Worm (Caenorhabditis elegans) whole organism, L4 larva: Measurements from ENCODE around the gene C16C8.10.
"Not testable (repeated sequence)": the region's sequence is repeated elsewhere in the genome, so short reads cannot be mapped to it uniquely, and the experiment has no call there.

Source experiments
- F44E2.7 ChIP-seq: fragments of 200-800 bp; sonication (Bioruptor generic); IDR thresholded peaks from 2 replicates; pipeline ENCODE4 v2.1.2; 2022; ENCODE audit warnings: missing genetic modification characterization, missing compliant biosample characterization
- Y105C5A.15 ChIP-seq: fragments of 200-800 bp; sonication (Bioruptor generic); IDR thresholded peaks from 2 replicates; pipeline ENCODE4 v1.3.6; 2022; ENCODE audit warnings: missing genetic modification characterization, missing compliant biosample characterization
- Y75B8A.6 ChIP-seq: fragments of 200-800 bp; sonication (Bioruptor generic); IDR thresholded peaks from 2 replicates; pipeline ENCODE4 v1.3.6; 2022; ENCODE audit warnings: missing genetic modification reagents, missing genetic modification characterization, missing compliant biosample characterization
- aly-2 ChIP-seq: sonication (generic microtip); optimal IDR thresholded peaks from 2 replicates; lab custom pipeline; 2018; ENCODE audit warnings: missing biosample characterization, missing genetic modification characterization
- arid-1 ChIP-seq: fragments of 200-800 bp; sonication (Bioruptor generic); conservative IDR thresholded peaks from 2 replicates; pipeline ENCODE4 v1.3.6; 2022; ENCODE audit warnings: missing genetic modification reagents, missing genetic modification characterization, missing compliant biosample characterization
- attf-4 ChIP-seq: sonication (generic microtip); optimal IDR thresholded peaks from 3 replicates; lab custom pipeline; 2017; ENCODE audit warnings: missing biosample characterization, missing genetic modification characterization
- ceh-28 ChIP-seq: fragments of 150-350 bp; optimal IDR thresholded peaks from 2 replicates; lab custom pipeline; 2014; ENCODE audit warnings: missing biosample characterization, missing genetic modification reagents, missing genetic modification characterization
- ceh-44 ChIP-seq: fragments of 200-800 bp; sonication (Bioruptor generic); IDR thresholded peaks from 2 replicates; pipeline ENCODE4 v1.3.6; 2022; ENCODE audit warnings: missing genetic modification reagents, missing genetic modification characterization, missing compliant biosample characterization
- ceh-62 ChIP-seq: sonication (generic microtip); optimal IDR thresholded peaks from 2 replicates; lab custom pipeline; 2017; ENCODE audit warnings: missing biosample characterization, missing genetic modification characterization
- ceh-82 ChIP-seq: sonication (generic microtip); optimal IDR thresholded peaks from 2 replicates; lab custom pipeline; 2017; ENCODE audit warnings: missing biosample characterization, missing genetic modification characterization
- ces-1 ChIP-seq: fragments of 150-350 bp; sonication (generic microtip); optimal IDR thresholded peaks from 4 replicates; lab custom pipeline; 2014; ENCODE audit warnings: missing biosample characterization, missing genetic modification reagents, missing genetic modification characterization
- cey-2 ChIP-seq: sonication (generic microtip); optimal IDR thresholded peaks from 3 replicates; lab custom pipeline; 2017; ENCODE audit warnings: missing genetic modification characterization, mild to moderate bottlenecking, missing compliant biosample characterization, antibody characterized with exemption, borderline replicate concordance; ENCODE audit not compliant: insufficient read depth
- daf-16 ChIP-seq, 3 experiments: sonication (generic microtip); optimal IDR thresholded peaks; 2 replicates each; lab custom pipeline; 2016 to 2017; ENCODE audit warnings: missing genetic modification characterization in 3 of 3, missing genetic modification reagents in 3 of 3, mild to moderate bottlenecking in 2 of 3, missing compliant biosample characterization in 2 of 3, missing biosample characterization in 1 of 3, moderate library complexity in 1 of 3
- daf-19 ChIP-seq: fragments of 200-800 bp; sonication (Bioruptor generic); conservative IDR thresholded peaks from 2 replicates; pipeline ENCODE4 v1.3.6; 2022; ENCODE audit warnings: missing genetic modification characterization, missing compliant biosample characterization
- dmd-9 ChIP-seq: fragments of 200-800 bp; sonication (Bioruptor generic); IDR thresholded peaks from 2 replicates; pipeline ENCODE4 v1.3.6; 2022; ENCODE audit warnings: missing genetic modification reagents, missing genetic modification characterization, missing compliant biosample characterization
- dve-1 ChIP-seq: sonication (generic microtip); optimal IDR thresholded peaks from 2 replicates; lab custom pipeline; 2017; ENCODE audit warnings: antibody characterized with exemption, mild to moderate bottlenecking, missing genetic modification characterization, missing compliant biosample characterization; ENCODE audit not compliant: insufficient read depth
- egl-27 ChIP-seq: sonication (generic microtip); optimal IDR thresholded peaks from 3 replicates; lab custom pipeline; 2017; ENCODE audit warnings: missing biosample characterization, missing genetic modification reagents, missing genetic modification characterization
- egl-43 ChIP-seq: fragments of 200-800 bp; sonication (Bioruptor generic); IDR thresholded peaks from 2 replicates; pipeline ENCODE4 v1.3.6; 2022; ENCODE audit warnings: missing genetic modification reagents, missing genetic modification characterization, missing compliant biosample characterization
- lin-29 ChIP-seq: fragments of 200-800 bp; sonication (Bioruptor generic); IDR thresholded peaks from 2 replicates; pipeline ENCODE4 v1.3.6; 2022; ENCODE audit warnings: missing genetic modification reagents, missing genetic modification characterization, missing compliant biosample characterization
- lin-38 ChIP-seq: fragments of 200-800 bp; sonication (Bioruptor generic); IDR thresholded peaks from 2 replicates; pipeline ENCODE4 v1.3.6; 2022; ENCODE audit warnings: missing genetic modification reagents, missing genetic modification characterization, missing compliant biosample characterization
- lir-3 ChIP-seq: sonication (generic microtip); optimal IDR thresholded peaks from 2 replicates; lab custom pipeline; 2016; ENCODE audit warnings: mild to moderate bottlenecking, missing genetic modification characterization, missing compliant biosample characterization
- madf-9 ChIP-seq: fragments of 200-800 bp; sonication (Bioruptor generic); conservative IDR thresholded peaks from 2 replicates; pipeline ENCODE4 v1.3.6; 2022; ENCODE audit warnings: missing genetic modification reagents, missing genetic modification characterization, missing compliant biosample characterization
- mxl-3 ChIP-seq: fragments of 200-800 bp; sonication (Bioruptor generic); optimal IDR thresholded peaks from 2 replicates; lab custom pipeline; 2018; ENCODE audit warnings: mild to moderate bottlenecking, missing genetic modification characterization, missing compliant biosample characterization
- nhr-11 ChIP-seq: fragments of 150-350 bp; optimal IDR thresholded peaks from 2 replicates; lab custom pipeline; 2014; ENCODE audit warnings: missing biosample characterization, missing genetic modification characterization
- nhr-237 ChIP-seq: sonication (generic microtip); optimal IDR thresholded peaks from 2 replicates; lab custom pipeline; 2017; ENCODE audit warnings: missing biosample characterization, missing genetic modification characterization
- nhr-25 ChIP-seq: sonication (generic microtip); optimal IDR thresholded peaks from 2 replicates; lab custom pipeline; 2017; ENCODE audit warnings: missing genetic modification characterization, mild to moderate bottlenecking, missing compliant biosample characterization, antibody characterized with exemption, moderate library complexity, borderline replicate concordance; ENCODE audit not compliant: insufficient read depth
- nhr-42 ChIP-seq: fragments of 200-800 bp; sonication (Bioruptor generic); IDR thresholded peaks from 2 replicates; pipeline ENCODE4 v1.3.6; 2022; ENCODE audit warnings: missing genetic modification characterization, missing compliant biosample characterization
- nhr-48 ChIP-seq: sonication (generic microtip); optimal IDR thresholded peaks from 2 replicates; lab custom pipeline; 2016; ENCODE audit warnings: mild to moderate bottlenecking, missing genetic modification characterization, missing compliant biosample characterization
- nhr-6 ChIP-seq: fragments of 150-350 bp; optimal IDR thresholded peaks from 2 replicates; lab custom pipeline; 2014; ENCODE audit warnings: missing biosample characterization, missing genetic modification characterization
- nhr-77 ChIP-seq: fragments of 150-350 bp; optimal IDR thresholded peaks from 2 replicates; lab custom pipeline; 2014; ENCODE audit warnings: missing biosample characterization, missing genetic modification characterization
- pha-4 ChIP-seq, 2 experiments: fragments of 150-350 bp in 1 of 2; fragments of 200-800 bp in 1 of 2; sonication (Bioruptor generic) in 1 of 2; IDR thresholded peaks in 1 of 2; optimal IDR thresholded peaks in 1 of 2; 2 replicates each; pipeline versions ENCODE4 v1.3.6 to Lab custom; 2014 to 2022; ENCODE audit warnings: missing genetic modification characterization in 2 of 2, missing genetic modification reagents in 2 of 2, missing biosample characterization in 1 of 2, missing compliant biosample characterization in 1 of 2
- pqm-1 ChIP-seq: sonication (generic microtip); optimal IDR thresholded peaks from 2 replicates; lab custom pipeline; 2017; ENCODE audit warnings: missing biosample characterization, missing genetic modification characterization
- saeg-2 ChIP-seq: fragments of 200-800 bp; sonication (Bioruptor generic); IDR thresholded peaks from 2 replicates; pipeline ENCODE4 v1.3.6; 2022; ENCODE audit warnings: missing genetic modification reagents, missing genetic modification characterization, missing compliant biosample characterization
- skn-1 ChIP-seq: fragments of 150-350 bp; optimal IDR thresholded peaks from 2 replicates; lab custom pipeline; 2014; ENCODE audit warnings: missing biosample characterization, missing genetic modification characterization
- snpc-4 ChIP-seq: fragments of 150-350 bp; optimal IDR thresholded peaks from 2 replicates; lab custom pipeline; 2014; ENCODE audit warnings: missing biosample characterization, missing genetic modification characterization
- spr-1 ChIP-seq: sonication (generic microtip); optimal IDR thresholded peaks from 2 replicates; lab custom pipeline; 2016; ENCODE audit warnings: mild to moderate bottlenecking, missing genetic modification characterization, missing compliant biosample characterization
- spr-3 ChIP-seq: fragments of 200-800 bp; sonication (Bioruptor generic); optimal IDR thresholded peaks from 2 replicates; lab custom pipeline; 2018; ENCODE audit warnings: mild to moderate bottlenecking, missing genetic modification characterization, missing compliant biosample characterization
- tag-97 ChIP-seq: fragments of 200-800 bp; sonication (Bioruptor generic); IDR thresholded peaks from 2 replicates; pipeline ENCODE4 v1.3.6; 2022; ENCODE audit warnings: missing genetic modification characterization, missing compliant biosample characterization
- tra-1 ChIP-seq: fragments of 200-800 bp; sonication (Bioruptor generic); IDR thresholded peaks from 2 replicates; pipeline ENCODE4 v1.3.6; 2022; ENCODE audit warnings: missing genetic modification reagents, missing genetic modification characterization, missing compliant biosample characterization
- unc-62 ChIP-seq, 3 experiments: fragments of 150-350 bp in 1 of 3; sonication (generic microtip); optimal IDR thresholded peaks in 2 of 3; peaks in 1 of 3; 1 replicate in 1 of 3; 2 replicates in 2 of 3; lab custom pipeline; 2014 to 2017; ENCODE audit warnings: missing biosample characterization in 3 of 3, missing genetic modification characterization in 3 of 3, missing genetic modification reagents in 3 of 3, missing genotype in 1 of 3
- zip-2 ChIP-seq: fragments of 150-350 bp; optimal IDR thresholded peaks from 2 replicates; lab custom pipeline; 2014; ENCODE audit warnings: missing biosample characterization, missing genetic modification characterization

Gene C16C8.10

ce11 chrII:3464580-3464979, at the start of gene C16C8.10:
C16C8.10 (minus strand) TSS chrII:3464680.
- TF ChIP-seq unc-62 (GFP tag; optimal IDR thresholded peaks at IDR 0.05 in 1 of 2; lab: Kevin White, UChicago) = peak in 1 of 2 experiments; percentile 23
- not testable (repeated sequence) for TF ChIP-seq unc-62 (tag; optimal IDR thresholded peaks at IDR 0.05; lab: Kevin White, UChicago)

ce11 chrII:3512240-3512639, 47.8 kb upstream of the C16C8.10 start, which contains the start of gene Y49F6B.19:
Y49F6B.19 (minus strand) TSS chrII:3512340.
- TF ChIP-seq tra-1 (GFP tag; lab: Robert Waterston, UW) = 0 out of 2 replicates have a peak, but pooled peaks have one; percentile 19
- TF ChIP-seq ceh-82 (tag; lab: Kevin White, UChicago) = no peak

ce11 chrII:3504717-3505116, 40.2 kb upstream of the C16C8.10 start, which contains the start of gene cyh-1:
cyh-1 (plus strand) TSS chrII:3505017.
- TF ChIP-seq lin-38 (GFP tag; lab: Robert Waterston, UW) (0 out of 2 replicates have a peak, but pooled peaks have one; percentile 15), lir-3 (tag; lab: Kevin White, UChicago) (no peak), madf-9 (GFP tag; lab: Robert Waterston, UW) (no peak), F44E2.7 (GFP tag; lab: Robert Waterston, UW) (no peak), daf-19 (GFP tag; lab: Robert Waterston, UW) (no peak), nhr-42 (GFP tag; lab: Robert Waterston, UW) (no peak), ceh-62 (tag; lab: Kevin White, UChicago) (no peak)
- TF ChIP-seq, all 104 proteins: peak for 1

- TF ChIP-seq ceh-44 = peak; percentile 48; the same call in 1 of the 2 replicates
- no peak for TF ChIP-seq skn-1 (tag; lab: Kevin White, UChicago)
- no peak for TF ChIP-seq nhr-11 (tag; lab: Kevin White, UChicago)
- no peak for TF ChIP-seq zip-2
- no peak for TF ChIP-seq egl-27
- no peak for TF ChIP-seq Y105C5A.15 (GFP tag; lab: Robert Waterston, UW)
- peak; percentile 64; the same call in 1 of the 2 replicates for TF ChIP-seq dmd-9 (GFP tag; lab: Robert Waterston, UW)
- TF ChIP-seq ceh-28 (tag; lab: Kevin White, UChicago) = no peak
- TF ChIP-seq nhr-48 = no peak
- TF ChIP-seq nhr-237 (tag; lab: Kevin White, UChicago) = no peak
- no peak for TF ChIP-seq spr-3 (GFP tag; lab: Kevin White, UChicago)
- 0 out of 2 replicates have a peak, but pooled peaks have one; percentile 7 for TF ChIP-seq arid-1 (GFP tag; lab: Robert Waterston, UW)
- TF ChIP-seq lin-38 (GFP tag; lab: Robert Waterston, UW) = peak; percentile 98
- no peak for TF ChIP-seq saeg-2 (GFP tag; lab: Robert Waterston, UW)
- 0 out of 2 replicates have a peak, but pooled peaks have one; percentile 18 for TF ChIP-seq pha-4 (GFP tag; IDR thresholded peaks at IDR 0.05; lab: Robert Waterston, UW)
- TF ChIP-seq pha-4 (tag; optimal IDR thresholded peaks at IDR 0.05; lab: Kevin White, UChicago) = no peak
- peak; percentile 45 for TF ChIP-seq nhr-6 (tag; lab: Kevin White, UChicago)
- no peak for TF ChIP-seq spr-1 (tag; lab: Kevin White, UChicago)
- TF ChIP-seq ceh-82 (tag; lab: Kevin White, UChicago) = no peak
- TF ChIP-seq egl-43 (GFP tag; lab: Robert Waterston, UW) = no peak
- peak; percentile 4 for TF ChIP-seq nhr-77
- TF ChIP-seq aly-2 = no peak
- no peak for TF ChIP-seq pqm-1 (tag; lab: Kevin White, UChicago)
- no peak for TF ChIP-seq nhr-25 (tag; lab: Kevin White, UChicago)
- TF ChIP-seq tag-97 (GFP tag; lab: Robert Waterston, UW) = no peak
- no peak for TF ChIP-seq cey-2 (tag; lab: Kevin White, UChicago)
- TF ChIP-seq attf-4 (tag; lab: Kevin White, UChicago) = no peak
- TF ChIP-seq mxl-3 (GFP tag; lab: Kevin White, UChicago) = no peak
- no peak for TF ChIP-seq nhr-42 (GFP tag; lab: Robert Waterston, UW)
- no peak for TF ChIP-seq Y75B8A.6 (GFP tag; lab: Robert Waterston, UW)
- no peak for TF ChIP-seq daf-16 (GFP tag; optimal IDR thresholded peaks at IDR 0.05; lab: Kevin White, UChicago)
- TF ChIP-seq daf-16 (tag; optimal IDR thresholded peaks at IDR 0.05; lab: Kevin White, UChicago) = peak; percentile 12
- TF ChIP-seq ces-1 = peak; percentile 95
- peak; percentile 66 for TF ChIP-seq dve-1 (tag; lab: Kevin White, UChicago)
- no peak for TF ChIP-seq snpc-4 (tag; lab: Kevin White, UChicago)
- no peak for TF ChIP-seq lin-29 (GFP tag; lab: Robert Waterston, UW)
Measured at ce11 chrII:3502520-3503323, 38.2 kb upstream of the C16C8.10 start, which contains the start of the genes col-71 and Y49F6B.2. col-71 (minus strand) TSS chrII:3502570. Y49F6B.2 (plus strand) TSS chrII:3502968.
